Fruit fly (Drosophila melanogaster) whole organism, embryonic: Measurements from ENCODE around the gene unc-4.
A peak's percentile ranks its signal among the peaks of the same experiment; 100 is the strongest.

ENCODE experiments used
- Abd-B ChIP-seq: fragments of 200-800 bp; sonication (Bioruptor generic); optimal IDR thresholded peaks from 2 replicates; lab custom pipeline; 2018; ENCODE audit warnings: missing biosample characterization, mild to moderate bottlenecking, missing genetic modification characterization, moderate library complexity
- Ada2b ChIP-seq: fragments of 200-800 bp; sonication (Bioruptor generic); IDR thresholded peaks from 2 replicates; pipeline ENCODE4 v1.3.6; 2022; ENCODE audit warnings: missing biosample characterization, missing genetic modification characterization
- Asciz ChIP-seq: fragments of 200-800 bp; sonication (Bioruptor generic); optimal IDR thresholded peaks from 2 replicates; lab custom pipeline; 2017; ENCODE audit warnings: missing biosample characterization, mild to moderate bottlenecking, missing genetic modification characterization, missing genetic modification reagents
- Awh ChIP-seq: fragments of 200-800 bp; sonication (Bioruptor generic); IDR thresholded peaks from 2 replicates; pipeline ENCODE4, ENCODE4 v1.3.6; 2022; ENCODE audit warnings: missing biosample characterization, missing genetic modification characterization
- CG10147 ChIP-seq: fragments of 200-800 bp; sonication (Bioruptor generic); optimal IDR thresholded peaks from 2 replicates; lab custom pipeline; 2019; ENCODE audit warnings: missing biosample characterization, mild to moderate bottlenecking, missing genetic modification characterization, moderate library complexity
- CG12744 ChIP-seq: fragments of 200-800 bp; sonication (Bioruptor generic); optimal IDR thresholded peaks from 2 replicates; lab custom pipeline; 2016; ENCODE audit warnings: missing biosample characterization, missing genetic modification characterization
- CG14710 ChIP-seq: fragments of 200-800 bp; sonication (Bioruptor generic); optimal IDR thresholded peaks from 3 replicates; lab custom pipeline; 2019; ENCODE audit warnings: missing biosample characterization, mild to moderate bottlenecking, missing genetic modification characterization, moderate library complexity
- CG14860 ChIP-seq: fragments of 200-800 bp; sonication (Bioruptor generic); IDR thresholded peaks from 3 replicates; pipeline ENCODE4 v1.3.6; 2022; ENCODE audit warnings: missing biosample characterization, missing genetic modification characterization; ENCODE audit not compliant: partially characterized antibody
- CG14965 ChIP-seq: fragments of 200-800 bp; sonication (Bioruptor generic); optimal IDR thresholded peaks from 2 replicates; lab custom pipeline; 2016; ENCODE audit warnings: missing biosample characterization, missing genetic modification characterization, borderline replicate concordance
- CG16779 ChIP-seq: fragments of 200-800 bp; sonication (Bioruptor generic); IDR thresholded peaks from 2 replicates; pipeline ENCODE4 v1.3.6; 2022; ENCODE audit warnings: missing biosample characterization, missing genetic modification characterization
- CG16813 ChIP-seq: fragments of 200-800 bp; sonication (Bioruptor generic); IDR thresholded peaks from 3 replicates; pipeline ENCODE4 v1.3.6; 2022; ENCODE audit warnings: missing biosample characterization, missing genetic modification characterization; ENCODE audit not compliant: partially characterized antibody
- CG17385 ChIP-seq: fragments of 200-800 bp; sonication (Bioruptor generic); optimal IDR thresholded peaks from 3 replicates; lab custom pipeline; 2018; ENCODE audit warnings: missing biosample characterization, mild to moderate bottlenecking, missing genetic modification characterization
- CG3065 ChIP-seq: fragments of 200-800 bp; sonication (Bioruptor generic); optimal IDR thresholded peaks from 2 replicates; lab custom pipeline; 2016; ENCODE audit warnings: missing biosample characterization, missing genetic modification characterization
- CG31388 ChIP-seq: fragments of 200-800 bp; sonication (Bioruptor generic); optimal IDR thresholded peaks from 2 replicates; lab custom pipeline; 2016; ENCODE audit warnings: missing biosample characterization, missing genetic modification characterization
- CG4360 ChIP-seq: fragments of 200-800 bp; sonication (Bioruptor generic); IDR thresholded peaks from 2 replicates; pipeline ENCODE4 v1.3.6; 2022; ENCODE audit warnings: missing biosample characterization, missing genetic modification characterization
- CG8089 ChIP-seq: fragments of 200-800 bp; sonication (Bioruptor generic); optimal IDR thresholded peaks from 3 replicates; lab custom pipeline; 2016; ENCODE audit warnings: missing biosample characterization, missing genetic modification characterization
- CG8924 ChIP-seq: fragments of 200-800 bp; optimal IDR thresholded peaks from 3 replicates; lab custom pipeline; 2019; ENCODE audit warnings: missing biosample characterization, mild to moderate bottlenecking, missing genetic modification characterization, moderate library complexity
- CG9876 ChIP-seq: fragments of 200-800 bp; sonication (Bioruptor generic); optimal IDR thresholded peaks from 2 replicates; lab custom pipeline; 2016; ENCODE audit warnings: missing biosample characterization, missing genetic modification characterization
- Dip2 ChIP-seq: fragments of 200-800 bp; sonication (Bioruptor generic); IDR thresholded peaks from 2 replicates; pipeline ENCODE4 v1.3.6; 2022; ENCODE audit warnings: missing biosample characterization, missing genetic modification characterization
- Dll ChIP-seq: fragments of 200-800 bp; sonication (Bioruptor generic); IDR thresholded peaks from 4 replicates; pipeline ENCODE4 v1.3.6; 2022; ENCODE audit warnings: missing biosample characterization, missing genetic modification characterization; ENCODE audit not compliant: partially characterized antibody
- Doc3 ChIP-seq: fragments of 200-800 bp; sonication (Bioruptor generic); IDR thresholded peaks from 3 replicates; pipeline ENCODE4 v1.3.6; 2022; ENCODE audit warnings: missing biosample characterization, missing genetic modification characterization; ENCODE audit not compliant: partially characterized antibody
- E2f1 ChIP-seq: fragments of 200-800 bp; sonication (Bioruptor generic); IDR thresholded peaks from 2 replicates; pipeline ENCODE4 v1.3.6; 2022; ENCODE audit warnings: missing biosample characterization, missing genetic modification characterization
- Elba2 ChIP-seq: fragments of 200-800 bp; sonication (Bioruptor generic); optimal IDR thresholded peaks from 3 replicates; lab custom pipeline; 2016; ENCODE audit warnings: missing biosample characterization, missing genetic modification characterization
- Hr51 ChIP-seq, 2 experiments: fragments of 200-800 bp; sonication (Bioruptor generic); optimal IDR thresholded peaks; 2 replicates in 1 of 2; 3 replicates in 1 of 2; lab custom pipeline; 2016 to 2018; ENCODE audit warnings: missing biosample characterization in 2 of 2, missing genetic modification characterization in 2 of 2, mild to moderate bottlenecking in 1 of 2, moderate library complexity in 1 of 2
- Lhr ChIP-seq: fragments of 200-800 bp; sonication (Bioruptor generic); optimal IDR thresholded peaks from 3 replicates; lab custom pipeline; 2017; ENCODE audit warnings: mild to moderate bottlenecking, missing biosample characterization, missing genetic modification reagents, missing genetic modification characterization
- Lim3 ChIP-seq: fragments of 200-800 bp; sonication (Bioruptor generic); IDR thresholded peaks from 2 replicates; pipeline ENCODE4 v1.3.6; 2022; ENCODE audit warnings: missing biosample characterization, missing genetic modification characterization
- MTF-1 ChIP-seq: fragments of 200-800 bp; sonication (Bioruptor generic); optimal IDR thresholded peaks from 2 replicates; lab custom pipeline; 2018; ENCODE audit warnings: missing biosample characterization, mild to moderate bottlenecking, missing genetic modification characterization, borderline replicate concordance
- Rx ChIP-seq: fragments of 200-800 bp; sonication (Bioruptor generic); IDR thresholded peaks from 2 replicates; pipeline ENCODE4 v1.3.6; 2022; ENCODE audit warnings: missing biosample characterization, missing genetic modification characterization
- Scr ChIP-seq: fragments of 200-800 bp; sonication (Bioruptor generic); IDR thresholded peaks from 2 replicates; pipeline ENCODE4 v1.3.6; 2022; ENCODE audit warnings: missing biosample characterization, missing genetic modification characterization; ENCODE audit not compliant: partially characterized antibody
- Sry-δ ChIP-seq: fragments of 200-800 bp; sonication (Bioruptor generic); optimal IDR thresholded peaks from 2 replicates; lab custom pipeline; 2016; ENCODE audit warnings: missing biosample characterization, missing genetic modification characterization
- Trl ChIP-seq, 3 experiments: fragments of >200 bp in 2 of 3; fragments of 200-800 bp in 1 of 3; sonication (Bioruptor generic) in 1 of 3; optimal IDR thresholded peaks; 2 replicates in 1 of 3; 3 replicates in 2 of 3; lab custom pipeline; 2016 to 2017; ENCODE audit warnings: missing biosample characterization in 1 of 3, missing genetic modification characterization in 1 of 3
- abd-A ChIP-seq: fragments of 200-800 bp; sonication (Bioruptor generic); optimal IDR thresholded peaks from 3 replicates; lab custom pipeline; 2019; ENCODE audit warnings: missing biosample characterization, mild to moderate bottlenecking, missing genetic modification characterization, moderate library complexity
- ase ChIP-seq: fragments of 200-800 bp; sonication (Bioruptor generic); IDR thresholded peaks from 3 replicates; pipeline ENCODE4 v1.3.6; 2022; ENCODE audit warnings: missing biosample characterization, missing genetic modification characterization
- caup ChIP-seq: fragments of 200-800 bp; sonication (Bioruptor generic); optimal IDR thresholded peaks from 3 replicates; lab custom pipeline; 2017; ENCODE audit warnings: missing biosample characterization, mild to moderate bottlenecking, missing genetic modification characterization, moderate library complexity; ENCODE audit not compliant: severe bottlenecking
- chinmo ChIP-seq: fragments of 200-800 bp; sonication (Bioruptor generic); IDR thresholded peaks from 4 replicates; pipeline ENCODE4 v1.3.6; 2022; ENCODE audit warnings: missing biosample characterization, missing genetic modification characterization; ENCODE audit not compliant: partially characterized antibody
- danr ChIP-seq: fragments of 200-800 bp; sonication (Bioruptor generic); IDR thresholded peaks from 2 replicates; pipeline ENCODE4 v1.3.6; 2022; ENCODE audit warnings: missing biosample characterization, missing genetic modification characterization
- ftz-f1 ChIP-seq: fragments of 200-800 bp; sonication (Bioruptor generic); optimal IDR thresholded peaks from 2 replicates; lab custom pipeline; 2016; ENCODE audit warnings: missing biosample characterization, missing genetic modification characterization
- gem ChIP-seq: fragments of 200-800 bp; sonication (Bioruptor generic); optimal IDR thresholded peaks from 2 replicates; lab custom pipeline; 2019; ENCODE audit warnings: missing biosample characterization, mild to moderate bottlenecking, missing genetic modification characterization, moderate library complexity
- klu ChIP-seq: fragments of 200-800 bp; sonication (Bioruptor generic); IDR thresholded peaks from 2 replicates; pipeline ENCODE4 v1.3.6; 2022; ENCODE audit warnings: missing biosample characterization, missing genetic modification characterization
- mam ChIP-seq: fragments of 200-800 bp; sonication (Bioruptor generic); optimal IDR thresholded peaks from 3 replicates; lab custom pipeline; 2016; ENCODE audit warnings: missing biosample characterization, missing genetic modification characterization
- mld ChIP-seq: fragments of 200-800 bp; sonication (Bioruptor generic); IDR thresholded peaks from 3 replicates; pipeline ENCODE4 v1.3.6; 2022; ENCODE audit warnings: missing biosample characterization, missing genetic modification characterization; ENCODE audit not compliant: partially characterized antibody
- pan ChIP-seq, 4 experiments: fragments of >200 bp in 3 of 4; fragments of 200-800 bp in 1 of 4; sonication (Bioruptor generic) in 1 of 4; optimal IDR thresholded peaks in 3 of 4; IDR thresholded peaks in 1 of 4; 2 replicates each; pipeline versions ENCODE4 v1.3.6 to Lab custom; 2017 to 2022; ENCODE audit warnings: missing biosample characterization in 2 of 4, missing genetic modification characterization in 2 of 4, mixed read lengths in 1 of 4
- pita ChIP-seq: fragments of 200-800 bp; sonication (Bioruptor generic); optimal IDR thresholded peaks from 2 replicates; lab custom pipeline; 2017; ENCODE audit warnings: missing biosample characterization, mild to moderate bottlenecking, missing genetic modification characterization
- schlank ChIP-seq: fragments of 200-800 bp; sonication (Bioruptor generic); optimal IDR thresholded peaks from 2 replicates; lab custom pipeline; 2018; ENCODE audit warnings: missing biosample characterization, mild to moderate bottlenecking, missing genetic modification characterization
- seq ChIP-seq: fragments of 200-800 bp; sonication (Bioruptor generic); IDR thresholded peaks from 2 replicates; pipeline ENCODE4 v1.3.6; 2022; ENCODE audit warnings: missing biosample characterization, missing genetic modification characterization
- sim ChIP-seq: fragments of 200-800 bp; sonication (Bioruptor generic); IDR thresholded peaks from 2 replicates; pipeline ENCODE4 v1.3.6; 2022; ENCODE audit warnings: missing biosample characterization, missing genetic modification characterization
- stwl ChIP-seq: fragments of 200-800 bp; sonication (Bioruptor generic); optimal IDR thresholded peaks from 3 replicates; lab custom pipeline; 2018; ENCODE audit warnings: missing biosample characterization, mild to moderate bottlenecking, missing genetic modification characterization, moderate library complexity
- sug ChIP-seq: fragments of 200-800 bp; optimal IDR thresholded peaks from 2 replicates; lab custom pipeline; 2019; ENCODE audit warnings: missing biosample characterization, mild to moderate bottlenecking, missing genetic modification characterization, moderate library complexity
- tin ChIP-seq: fragments of 200-800 bp; sonication (Bioruptor generic); optimal IDR thresholded peaks from 3 replicates; lab custom pipeline; 2016; ENCODE audit warnings: missing biosample characterization, missing genetic modification characterization

unc-4 gene

DNA sequence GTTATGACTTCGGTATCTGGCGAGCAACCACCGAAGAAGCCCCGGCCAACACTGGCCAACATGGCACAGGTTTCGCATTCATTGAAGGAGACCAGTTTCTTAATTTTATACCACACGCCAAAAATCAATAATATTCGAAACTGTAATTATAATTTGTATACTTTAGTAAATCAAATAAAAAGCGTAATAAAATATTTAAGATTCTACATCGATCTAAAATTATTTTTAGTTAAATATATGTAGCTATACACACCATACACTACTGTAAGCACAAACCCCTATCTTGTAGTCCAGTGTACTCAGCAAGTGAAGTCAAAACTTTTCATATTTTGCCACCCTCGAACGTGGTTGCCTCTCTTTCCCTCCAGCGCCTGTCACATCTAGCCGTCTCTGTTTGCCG lies 13.7 kb downstream of the unc-4 start (continued):
- TF ChIP-seq Hr51 (GFP tag; optimal IDR thresholded peaks at IDR 0.05; lab: Kevin White, UChicago), result peak in 1 of 2 experiments; percentile 54
- TF ChIP-seq ase (GFP tag; lab: Robert Waterston, UW), result no peak
- no peak for TF ChIP-seq schlank (tag; lab: Kevin White, UChicago)
- peak; percentile 49 for TF ChIP-seq CG8924 (tag; lab: Kevin White, UChicago)
- TF ChIP-seq Asciz, result no peak
- no peak for TF ChIP-seq sim (GFP tag; lab: Robert Waterston, UW)
- no peak for TF ChIP-seq CG14965 (GFP tag; lab: Kevin White, UChicago)
- no peak for TF ChIP-seq chinmo (GFP tag; lab: Robert Waterston, UW)
- TF ChIP-seq Lim3 (GFP tag; lab: Robert Waterston, UW), result no peak
- peak; percentile 41 for TF ChIP-seq CG14710 (tag; lab: Kevin White, UChicago)
- TF ChIP-seq CG16779 (GFP tag; lab: Robert Waterston, UW), result no peak
- no peak for TF ChIP-seq Abd-B (GFP tag; lab: Kevin White, UChicago)
- TF ChIP-seq Trl (optimal IDR thresholded peaks at IDR 0.05; lab: Kevin White, UChicago), result no peak
- no peak for TF ChIP-seq Trl (GFP tag; optimal IDR thresholded peaks at IDR 0.05; lab: Kevin White, UChicago)
- TF ChIP-seq caup (GFP tag; lab: Kevin White, UChicago), result no peak
- TF ChIP-seq CG10147 (GFP tag; lab: Kevin White, UChicago), result no peak
- peak; percentile 74 for TF ChIP-seq gem (tag; lab: Kevin White, UChicago)
- no peak for TF ChIP-seq Elba2
- no peak for TF ChIP-seq CG9876 (GFP tag; lab: Kevin White, UChicago)
- TF ChIP-seq pan (optimal IDR thresholded peaks at IDR 0.05; lab: Kevin White, UChicago), result no peak
- TF ChIP-seq pan (GFP tag; optimal IDR thresholded peaks at IDR 0.05 in 1 of 2, IDR thresholded peaks at IDR 0.05 in 1 of 2), result no peak
- no peak for TF ChIP-seq E2f1 (GFP tag; lab: Robert Waterston, UW)
- TF ChIP-seq Awh (GFP tag; lab: Robert Waterston, UW), result no peak
- no peak for TF ChIP-seq CG16813 (GFP tag; lab: Robert Waterston, UW)
- TF ChIP-seq abd-A (tag; lab: Kevin White, UChicago), result no peak
- no peak for TF ChIP-seq Scr (GFP tag; lab: Robert Waterston, UW)
- no peak for TF ChIP-seq klu (GFP tag; lab: Robert Waterston, UW)
- no peak for TF ChIP-seq CG31388 (GFP tag; lab: Kevin White, UChicago)
- no peak for TF ChIP-seq Rx (GFP tag; lab: Robert Waterston, UW)
- TF ChIP-seq CG14860 (GFP tag; lab: Robert Waterston, UW), result no peak
- TF ChIP-seq CG12744, result no peak
- no peak for TF ChIP-seq CG8089 (GFP tag; lab: Kevin White, UChicago)
- TF ChIP-seq danr (GFP tag; lab: Robert Waterston, UW), result no peak
- TF ChIP-seq Doc3 (GFP tag; lab: Robert Waterston, UW), result no peak
- TF ChIP-seq sug (tag; lab: Kevin White, UChicago), result no peak
- no peak for TF ChIP-seq Lhr (GFP tag; lab: Kevin White, UChicago)
- TF ChIP-seq MTF-1 (GFP tag; lab: Kevin White, UChicago), result no peak
- TF ChIP-seq CG4360, result no peak
- TF ChIP-seq Dip2, result no peak
- 0 out of 2 replicates have a peak, but pooled peaks have one; percentile 18 for TF ChIP-seq seq
- no peak for TF ChIP-seq Ada2b
- peak; percentile 51 for TF ChIP-seq CG17385 (GFP tag; lab: Kevin White, UChicago)
- no peak for TF ChIP-seq Sry-δ
- TF ChIP-seq mld (GFP tag; lab: Robert Waterston, UW), result no peak
- TF ChIP-seq ftz-f1 (GFP tag; lab: Kevin White, UChicago), result no peak
- TF ChIP-seq CG3065 (GFP tag; lab: Kevin White, UChicago), result no peak
- no peak for TF ChIP-seq mam (GFP tag; lab: Kevin White, UChicago)
- TF ChIP-seq stwl, result no peak
- TF ChIP-seq pita (GFP tag; lab: Kevin White, UChicago), result no peak
- TF ChIP-seq tin (GFP tag; lab: Kevin White, UChicago), result no peak
- no peak for TF ChIP-seq Dll (GFP tag; lab: Robert Waterston, UW)
